Worm (Caenorhabditis elegans) whole organism, early embryonic: Measurements from ENCODE around the gene K11H3.8.

Experiments
- B0310.2 ChIP-seq: sonication (generic microtip); optimal IDR thresholded peaks from 2 replicates; lab custom pipeline; 2016; ENCODE audit warnings: mild to moderate bottlenecking, missing genetic modification characterization, missing compliant biosample characterization
- F13C5.2 ChIP-seq: sonication (generic microtip); optimal IDR thresholded peaks from 2 replicates; lab custom pipeline; 2017; ENCODE audit warnings: mild to moderate bottlenecking, missing genetic modification characterization, inconsistent platforms, missing compliant biosample characterization
- ama-1 ChIP-seq: fragments of 150-350 bp; optimal IDR thresholded peaks from 2 replicates; lab custom pipeline; 2014
- ets-7 ChIP-seq: sonication (generic microtip); optimal IDR thresholded peaks from 2 replicates; lab custom pipeline; 2016; ENCODE audit warnings: missing genotype, missing genetic modification characterization, missing compliant biosample characterization
- flt-1 ChIP-seq: fragments of 200-800 bp; sonication (Bioruptor generic); IDR thresholded peaks from 2 replicates; pipeline ENCODE4 v1.3.6; 2022; ENCODE audit warnings: missing genetic modification characterization, missing compliant biosample characterization
- hmg-4 ChIP-seq: fragments of 200-800 bp; sonication (Bioruptor generic); optimal IDR thresholded peaks from 2 replicates; lab custom pipeline; 2018; ENCODE audit warnings: mild to moderate bottlenecking, missing genetic modification characterization, missing compliant biosample characterization
- scrt-1 ChIP-seq: fragments of 200-800 bp; sonication (Bioruptor generic); IDR thresholded peaks from 2 replicates; pipeline ENCODE4 v1.3.6; 2022; ENCODE audit warnings: missing genetic modification characterization, missing compliant biosample characterization
- tbx-11 ChIP-seq: fragments of 200-800 bp; sonication (Bioruptor generic); IDR thresholded peaks from 2 replicates; pipeline ENCODE4 v1.3.6; 2022; ENCODE audit warnings: missing genetic modification characterization, missing compliant biosample characterization
- tra-4 ChIP-seq: sonication (generic microtip); optimal IDR thresholded peaks from 2 replicates; lab custom pipeline; 2017; ENCODE audit warnings: missing genetic modification characterization, missing compliant biosample characterization

- TF ChIP-seq ama-1 (lab: Kevin White, UChicago) (no peak), B0310.2 (tag; lab: Kevin White, UChicago) (no peak), ets-7 (tag; lab: Kevin White, UChicago) (no peak), tra-4 (tag; lab: Kevin White, UChicago) (no peak), tbx-11 (GFP tag; lab: Robert Waterston, UW) (no peak), hmg-4 (no peak), F13C5.2 (tag; lab: Kevin White, UChicago) (no peak), scrt-1 (GFP tag; lab: Robert Waterston, UW) (no peak), flt-1 (GFP tag; lab: Robert Waterston, UW) (no peak)
Observed at ce11 chrIII:9848603-9849002, 13.6 kb downstream of the K11H3.8 start.
